Worm (Caenorhabditis elegans): Measurements from ENCODE around the gene Y47D7A.9.

Gene Y47D7A.9

ce11 chrV:4416710-4417109 lies 7.0 kb downstream of the Y47D7A.9 start, which contains the start of gene Y47D7A.18:
TSS of gene Y47D7A.18 (minus strand) at chrV:4416810.
- TF ChIP-seq tbx-8 (GFP tag; optimal IDR thresholded peaks at IDR 0.05) (no peak), nhr-12 (tag; optimal IDR thresholded peaks at IDR 0.05) (no peak), mls-2 (tag; optimal IDR thresholded peaks at IDR 0.05) (no peak), lin-32 (GFP tag; optimal IDR thresholded peaks at IDR 0.05) (no peak), lin-13 (tag; optimal IDR thresholded peaks at IDR 0.05) (no peak), flh-1 (GFP tag; optimal IDR thresholded peaks at IDR 0.05) (no peak), nhr-237 (tag; optimal IDR thresholded peaks at IDR 0.05) (no peak), ces-1 (GFP tag; optimal IDR thresholded peaks at IDR 0.05) (no peak), lsy-2 (tag; optimal IDR thresholded peaks at IDR 0.05) (no peak), mab-5 (tag; optimal IDR thresholded peaks at IDR 0.05) (no peak), zip-8 (tag; optimal IDR thresholded peaks at IDR 0.05) (no peak), nhr-2 (tag; optimal IDR thresholded peaks at IDR 0.05) (no peak), sem-2 (GFP tag; optimal IDR thresholded peaks at IDR 0.05) (no peak), hlh-1 (tag; optimal IDR thresholded peaks at IDR 0.05) (no peak), blmp-1 (tag; optimal IDR thresholded peaks at IDR 0.05) (no peak), elt-1 (tag; optimal IDR thresholded peaks at IDR 0.05; ENCODE audit: borderline replicate concordance, insufficient read depth) (no peak)

- TF ChIP-seq cnd-1 (tag; optimal IDR thresholded peaks at IDR 0.05) = no peak
- peak; percentile 48 for TF ChIP-seq zip-8 (tag; optimal IDR thresholded peaks at IDR 0.05)
Measured at ce11 chrV:4414613-4415071, 9.1 kb downstream of the Y47D7A.9 start, which contains the start of gene grl-5. TSS of gene grl-5 (minus strand) at chrV:4414663.

- no peak for TF ChIP-seq ham-2 (GFP tag; optimal IDR thresholded peaks at IDR 0.05)
- TF ChIP-seq sptf-1 (tag; optimal IDR thresholded peaks at IDR 0.05) = no peak
- TF ChIP-seq bed-3 (GFP tag; optimal IDR thresholded peaks at IDR 0.05) = no peak
- TF ChIP-seq sem-2 (GFP tag; optimal IDR thresholded peaks at IDR 0.05) = no peak
- no peak for TF ChIP-seq drap-1 (GFP tag; optimal IDR thresholded peaks at IDR 0.05)
- no peak for TF ChIP-seq tbx-8 (GFP tag; optimal IDR thresholded peaks at IDR 0.05)
- TF ChIP-seq lin-32 (GFP tag; optimal IDR thresholded peaks at IDR 0.05) = no peak
- no peak for TF ChIP-seq lin-13 (tag; optimal IDR thresholded peaks at IDR 0.05)
- TF ChIP-seq mab-5 (tag; optimal IDR thresholded peaks at IDR 0.05) = no peak
- TF ChIP-seq ceh-39 (tag; optimal IDR thresholded peaks at IDR 0.05) = no peak
- TF ChIP-seq unc-39 (tag; optimal IDR thresholded peaks at IDR 0.05) = no peak
- no peak for TF ChIP-seq nhr-12 (tag; optimal IDR thresholded peaks at IDR 0.05)
- TF ChIP-seq blmp-1 (tag; optimal IDR thresholded peaks at IDR 0.05) = no peak
- TF ChIP-seq flh-1 (GFP tag; optimal IDR thresholded peaks at IDR 0.05) = no peak
Measured at ce11 chrV:4411714-4412113, 12.0 kb downstream of the Y47D7A.9 start, which contains the start of gene Y47D7A.17. TSS of gene Y47D7A.17 (minus strand) at chrV:4411814.

- TF ChIP-seq lin-13 (tag; optimal IDR thresholded peaks at IDR 0.05) (no peak), mab-5 (tag; optimal IDR thresholded peaks at IDR 0.05) (no peak)
Measured at ce11 chrV:4410643-4411042, 13.1 kb downstream of the Y47D7A.9 start, which contains the start of gene Y47D7A.3. TSS of gene Y47D7A.3 (plus strand) at chrV:4410943.

- TF ChIP-seq ceh-83 (GFP tag; optimal IDR thresholded peaks at IDR 0.05) (no peak), flh-1 (GFP tag; optimal IDR thresholded peaks at IDR 0.05) (no peak), ces-1 (GFP tag; optimal IDR thresholded peaks at IDR 0.05) (no peak), pha-4 (tag; optimal IDR thresholded peaks at IDR 0.05) (no peak), cnd-1 (tag; optimal IDR thresholded peaks at IDR 0.05) (no peak), lin-13 (tag; optimal IDR thresholded peaks at IDR 0.05) (no peak), unc-120 (tag; optimal IDR thresholded peaks at IDR 0.05; ENCODE audit: poor library complexity, severe bottlenecking) (no peak), sptf-1 (tag; optimal IDR thresholded peaks at IDR 0.05) (no peak), ceh-43 (GFP tag; optimal IDR thresholded peaks at IDR 0.05) (no peak), nhr-28 (tag; optimal IDR thresholded peaks at IDR 0.05) (no peak), mls-2 (tag; optimal IDR thresholded peaks at IDR 0.05) (no peak), mep-1 (tag; optimal IDR thresholded peaks at IDR 0.05) (no peak), hlh-1 (tag; optimal IDR thresholded peaks at IDR 0.05) (no peak), sem-2 (GFP tag; optimal IDR thresholded peaks at IDR 0.05) (no peak), ceh-39 (tag; optimal IDR thresholded peaks at IDR 0.05) (no peak), ztf-11 (tag; optimal IDR thresholded peaks at IDR 0.05) (no peak), lsy-2 (tag; optimal IDR thresholded peaks at IDR 0.05) (no peak), elt-3 (tag; optimal IDR thresholded peaks at IDR 0.05) (no peak)
Measured at ce11 chrV:4407519-4407918, 16.2 kb downstream of the Y47D7A.9 start, which contains the start of gene nhr-118. TSS of gene nhr-118 (plus strand) at chrV:4407819.

Measured in whole organism, mixed stage, embryonic.